Worm (Caenorhabditis elegans) whole organism, late embryonic: ENCODE results near the gene ddl-2.
A peak's percentile ranks its signal among the peaks of the same experiment; 100 is the strongest.

Experiments used
- C08G9.2 ChIP-seq: sonication (generic microtip); optimal IDR thresholded peaks from 2 replicates; lab custom pipeline; 2016; ENCODE audit warnings: mild to moderate bottlenecking, missing genetic modification characterization, moderate library complexity, missing compliant biosample characterization
- T23F11.4 ChIP-seq: fragments of 200-800 bp; sonication (Bioruptor generic); optimal IDR thresholded peaks from 2 replicates; lab custom pipeline; 2018; ENCODE audit warnings: mild to moderate bottlenecking, missing genetic modification characterization, missing compliant biosample characterization
- Y22D7AL.16 ChIP-seq: sonication (generic microtip); optimal IDR thresholded peaks from 2 replicates; lab custom pipeline; 2016; ENCODE audit warnings: missing genetic modification characterization, missing compliant biosample characterization
- ceh-18 ChIP-seq: sonication (generic microtip); optimal IDR thresholded peaks from 2 replicates; lab custom pipeline; 2016; ENCODE audit warnings: missing genetic modification characterization, missing compliant biosample characterization
- ceh-24 ChIP-seq: sonication (generic microtip); optimal IDR thresholded peaks from 2 replicates; lab custom pipeline; 2016; ENCODE audit warnings: mild to moderate bottlenecking, missing genetic modification characterization, missing compliant biosample characterization
- che-1 ChIP-seq: sonication (generic microtip); optimal IDR thresholded peaks from 2 replicates; lab custom pipeline; 2016; ENCODE audit warnings: mild to moderate bottlenecking, missing genetic modification characterization, missing compliant biosample characterization
- dve-1 ChIP-seq: sonication (generic microtip); optimal IDR thresholded peaks from 2 replicates; lab custom pipeline; 2017; ENCODE audit warnings: antibody characterized with exemption, mild to moderate bottlenecking, missing genetic modification characterization, missing compliant biosample characterization
- elt-2 ChIP-seq: sonication (generic microtip); optimal IDR thresholded peaks from 2 replicates; lab custom pipeline; 2016; ENCODE audit warnings: missing genetic modification reagents, missing genetic modification characterization, missing compliant biosample characterization
- elt-4 ChIP-seq: sonication (generic microtip); optimal IDR thresholded peaks from 2 replicates; lab custom pipeline; 2016; ENCODE audit warnings: missing genetic modification characterization, missing compliant biosample characterization
- ets-4 ChIP-seq: sonication (generic microtip); optimal IDR thresholded peaks from 2 replicates; lab custom pipeline; 2016; ENCODE audit warnings: missing genetic modification characterization, missing compliant biosample characterization
- eyg-1 ChIP-seq: sonication (generic microtip); optimal IDR thresholded peaks from 2 replicates; lab custom pipeline; 2016; ENCODE audit warnings: missing genotype, missing genetic modification characterization, missing compliant biosample characterization
- hlh-13 ChIP-seq: fragments of 200-800 bp; sonication (Bioruptor generic); optimal IDR thresholded peaks from 2 replicates; lab custom pipeline; 2018; ENCODE audit warnings: mild to moderate bottlenecking, missing genetic modification characterization, missing compliant biosample characterization
- hlh-30 ChIP-seq: sonication (generic microtip); optimal IDR thresholded peaks from 2 replicates; lab custom pipeline; 2017; ENCODE audit warnings: antibody characterized with exemption, missing genetic modification characterization, missing compliant biosample characterization; ENCODE audit not compliant: insufficient read depth
- hlh-8 ChIP-seq: sonication (generic microtip); optimal IDR thresholded peaks from 2 replicates; lab custom pipeline; 2016; ENCODE audit warnings: missing genotype, missing genetic modification characterization, missing compliant biosample characterization
- lim-6 ChIP-seq: sonication (generic microtip); optimal IDR thresholded peaks from 2 replicates; lab custom pipeline; 2016; ENCODE audit warnings: missing genetic modification characterization, missing compliant biosample characterization
- lin-11 ChIP-seq: fragments of 200-800 bp; sonication (Bioruptor generic); optimal IDR thresholded peaks from 2 replicates; lab custom pipeline; 2018; ENCODE audit warnings: mild to moderate bottlenecking, missing genetic modification characterization, missing compliant biosample characterization
- madf-2 ChIP-seq: sonication (generic microtip); optimal IDR thresholded peaks from 2 replicates; lab custom pipeline; 2017; ENCODE audit warnings: missing genetic modification characterization, missing compliant biosample characterization
- nfya-1 ChIP-seq: sonication (generic microtip); optimal IDR thresholded peaks from 2 replicates; lab custom pipeline; 2017; ENCODE audit warnings: missing genetic modification characterization, mild to moderate bottlenecking, missing compliant biosample characterization, antibody characterized with exemption, moderate library complexity
- npax-4 ChIP-seq: sonication (generic microtip); optimal IDR thresholded peaks from 2 replicates; lab custom pipeline; 2016; ENCODE audit warnings: missing genetic modification characterization, missing compliant biosample characterization
- pat-9 ChIP-seq: fragments of 200-800 bp; sonication (Bioruptor generic); optimal IDR thresholded peaks from 2 replicates; lab custom pipeline; 2018; ENCODE audit warnings: mild to moderate bottlenecking, missing genetic modification characterization, moderate library complexity, missing compliant biosample characterization
- pha-4 ChIP-seq: fragments of 150-350 bp; optimal IDR thresholded peaks from 2 replicates; lab custom pipeline; 2018; ENCODE audit warnings: missing biosample characterization, missing genetic modification reagents, missing genetic modification characterization
- ref-2 ChIP-seq: sonication (generic microtip); optimal IDR thresholded peaks from 2 replicates; lab custom pipeline; 2016; ENCODE audit warnings: missing genetic modification characterization, missing compliant biosample characterization
- rnt-1 ChIP-seq: sonication (generic microtip); optimal IDR thresholded peaks from 2 replicates; lab custom pipeline; 2016; ENCODE audit warnings: missing genetic modification characterization, missing compliant biosample characterization
- tbx-7 ChIP-seq: sonication (generic microtip); optimal IDR thresholded peaks from 2 replicates; lab custom pipeline; 2016; ENCODE audit warnings: missing genotype, missing genetic modification characterization, missing compliant biosample characterization
- unc-3 ChIP-seq, 2 experiments: fragments of 200-800 bp in 1 of 2; sonication (Bioruptor generic) in 1 of 2; sonication (generic microtip) in 1 of 2; conservative IDR thresholded peaks in 1 of 2; optimal IDR thresholded peaks in 1 of 2; 2 replicates each; pipeline versions ENCODE4 v1.3.6 to Lab custom; 2016 to 2022; ENCODE audit warnings: missing compliant biosample characterization in 2 of 2, missing genetic modification characterization in 2 of 2, missing genetic modification reagents in 1 of 2
- unc-42 ChIP-seq: sonication (generic microtip); optimal IDR thresholded peaks from 2 replicates; lab custom pipeline; 2016; ENCODE audit warnings: missing genotype, missing genetic modification characterization, missing compliant biosample characterization

Gene ddl-2

DNA sequence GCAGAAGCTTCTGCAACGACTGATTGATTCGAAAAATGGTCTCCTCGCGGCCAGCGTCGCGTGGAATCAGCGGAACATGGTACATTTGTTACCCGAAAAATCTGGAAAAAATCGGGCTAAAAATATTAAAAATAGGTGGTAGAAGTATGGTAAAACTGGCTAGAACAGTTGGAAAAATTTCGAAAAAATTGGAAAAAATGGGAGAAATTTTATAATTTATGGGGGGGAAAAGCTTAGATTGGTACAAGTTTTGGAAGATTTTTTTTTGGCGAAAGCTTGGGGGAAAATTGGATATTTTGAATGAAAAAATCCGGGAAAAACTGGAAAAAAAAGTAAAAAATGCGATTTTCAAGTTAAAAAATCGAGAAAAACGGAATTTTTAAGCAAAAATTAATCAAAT, at the start of gene ddl-2:
TSS of gene ddl-2 (minus strand) at position 101 of the 400 bp plus-strand sequence.
- TF ChIP-seq che-1 (tag; lab: Kevin White, UChicago), result no peak
- TF ChIP-seq Y22D7AL.16 (tag; lab: Kevin White, UChicago), result no peak
- no peak for TF ChIP-seq dve-1
- no peak for TF ChIP-seq unc-3 (GFP tag; conservative IDR thresholded peaks at IDR 0.05; lab: Robert Waterston, UW)
- no peak for TF ChIP-seq unc-3 (tag; optimal IDR thresholded peaks at IDR 0.05; lab: Kevin White, UChicago)
- TF ChIP-seq elt-4 (tag; lab: Kevin White, UChicago), result no peak
- TF ChIP-seq ceh-24 (tag; lab: Kevin White, UChicago), result no peak
- TF ChIP-seq hlh-8, result no peak
- no peak for TF ChIP-seq hlh-13

DNA sequence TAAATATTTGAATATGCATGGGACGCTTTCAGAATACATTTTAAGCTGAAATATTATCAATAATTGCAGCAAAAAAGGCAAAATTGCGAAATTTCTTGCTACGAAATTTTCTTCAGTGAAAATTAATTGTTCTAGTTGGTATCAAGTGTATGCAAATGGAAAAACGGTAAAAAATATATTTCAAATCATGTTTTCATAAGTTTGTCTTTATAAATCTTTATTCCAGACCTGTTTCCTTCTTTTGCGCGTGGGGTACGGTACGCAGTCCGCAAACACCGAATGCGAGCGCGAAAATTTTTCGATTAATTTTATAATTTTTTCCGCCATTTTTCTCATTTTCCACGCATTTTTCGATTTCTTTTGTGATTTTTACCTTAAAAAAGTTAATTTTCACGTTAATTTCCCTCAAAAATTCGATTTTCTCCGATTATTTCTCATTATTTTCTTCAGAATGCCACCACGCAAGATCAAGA, 49.1 kb upstream of the ddl-2 start, which contains the start of the genes fbxc-23 and csc-1:
TSS of gene fbxc-23 (minus strand) at position 51 of the 473 bp plus-strand sequence.
TSS of gene csc-1 (plus strand) at position 451 of the 473 bp plus-strand sequence.
- no peak for TF ChIP-seq dve-1
- TF ChIP-seq nfya-1 (tag; lab: Kevin White, UChicago), result peak; percentile 53
- no peak for TF ChIP-seq T23F11.4
- peak; percentile 16 for TF ChIP-seq unc-42

DNA sequence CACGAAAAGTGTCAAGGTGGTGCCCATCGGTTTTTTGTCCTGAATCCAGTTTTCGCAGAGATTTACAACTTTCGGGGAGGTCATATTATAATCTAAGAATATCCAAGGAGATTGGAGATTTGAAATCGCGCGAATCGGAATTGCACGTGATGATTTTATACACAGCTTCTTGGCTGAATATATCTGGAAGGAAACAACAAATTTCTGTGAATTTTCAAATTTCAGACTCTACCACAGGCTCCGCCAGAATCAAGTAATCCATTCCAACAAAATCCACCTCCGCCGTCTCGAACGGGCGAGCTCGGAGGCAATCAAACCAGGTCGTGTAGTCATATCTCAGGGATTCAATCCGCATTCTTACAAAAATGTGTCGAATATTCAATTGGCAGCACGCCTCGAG, 47.8 kb upstream of the ddl-2 start:
- TF ChIP-seq unc-3 (GFP tag; conservative IDR thresholded peaks at IDR 0.05; lab: Robert Waterston, UW) (no peak), unc-3 (tag; optimal IDR thresholded peaks at IDR 0.05; lab: Kevin White, UChicago) (no peak), ceh-18 (tag; lab: Kevin White, UChicago) (no peak), lin-11 (no peak), ref-2 (tag; lab: Kevin White, UChicago) (no peak), dve-1 (no peak), rnt-1 (tag; lab: Kevin White, UChicago) (no peak)
- TF ChIP-seq, all 69 proteins: peak for 0

DNA sequence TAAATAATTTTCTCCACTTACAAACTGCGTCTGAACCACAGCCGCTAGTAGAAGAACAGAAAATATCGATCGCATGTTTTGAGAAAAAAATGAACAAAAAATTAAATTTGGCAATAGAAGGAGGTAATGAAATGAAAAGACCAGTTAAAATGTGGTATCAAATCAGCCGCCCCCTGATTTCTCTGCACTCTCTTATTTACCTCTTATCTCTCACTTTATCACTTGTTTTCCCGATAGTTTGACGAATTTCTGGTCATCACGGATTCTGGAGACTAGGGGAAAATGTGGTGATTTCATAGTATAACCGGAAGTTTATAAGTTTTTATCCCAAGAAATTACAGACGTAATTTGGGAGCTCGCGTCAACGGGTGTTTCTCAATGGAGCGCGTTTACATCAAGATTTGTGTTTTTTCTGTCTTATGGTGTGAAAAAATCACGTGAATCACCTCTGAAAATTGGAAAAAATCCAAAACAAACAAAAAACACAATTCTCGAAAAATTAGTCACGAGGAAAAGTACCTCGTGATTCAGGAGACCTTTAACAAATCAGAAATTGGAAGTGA, 46.3 kb upstream of the ddl-2 start, which contains the start of gene clec-146:
TSS of gene clec-146 (minus strand) at position 116 of the 563 bp plus-strand sequence.
- TF ChIP-seq hlh-30 (tag; lab: Kevin White, UChicago) (peak; percentile 23), lim-6 (no peak)

DNA sequence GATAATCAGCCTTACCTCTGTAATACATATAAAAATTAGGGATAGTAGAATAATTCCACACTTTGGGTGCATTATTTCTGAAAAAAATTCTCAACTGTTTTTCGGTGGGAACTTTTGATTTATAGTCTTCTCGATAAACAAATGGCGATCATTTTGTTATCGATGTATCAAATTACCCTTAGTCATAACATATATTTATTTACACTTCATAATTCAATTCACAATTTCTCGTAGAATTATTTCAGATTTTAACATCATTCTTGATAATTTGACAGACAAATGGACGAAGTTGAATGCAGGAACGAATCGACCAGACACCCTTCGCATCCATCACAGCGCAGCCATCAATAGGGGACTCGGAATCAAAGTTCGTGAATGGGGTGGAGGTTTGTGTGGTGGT, 43.0 kb upstream of the ddl-2 start, which contains the start of gene clec-145:
TSS of gene clec-145 (minus strand) at position 101 of the 400 bp plus-strand sequence.
- no peak for TF ChIP-seq tbx-7 (tag; lab: Kevin White, UChicago)
- no peak for TF ChIP-seq madf-2 (tag; lab: Kevin White, UChicago)
- TF ChIP-seq ets-4 (tag; lab: Kevin White, UChicago), result no peak
- TF ChIP-seq lin-11, result no peak
- TF ChIP-seq elt-2 (tag; lab: Kevin White, UChicago), result no peak
- TF ChIP-seq ceh-18 (tag; lab: Kevin White, UChicago), result no peak

DNA sequence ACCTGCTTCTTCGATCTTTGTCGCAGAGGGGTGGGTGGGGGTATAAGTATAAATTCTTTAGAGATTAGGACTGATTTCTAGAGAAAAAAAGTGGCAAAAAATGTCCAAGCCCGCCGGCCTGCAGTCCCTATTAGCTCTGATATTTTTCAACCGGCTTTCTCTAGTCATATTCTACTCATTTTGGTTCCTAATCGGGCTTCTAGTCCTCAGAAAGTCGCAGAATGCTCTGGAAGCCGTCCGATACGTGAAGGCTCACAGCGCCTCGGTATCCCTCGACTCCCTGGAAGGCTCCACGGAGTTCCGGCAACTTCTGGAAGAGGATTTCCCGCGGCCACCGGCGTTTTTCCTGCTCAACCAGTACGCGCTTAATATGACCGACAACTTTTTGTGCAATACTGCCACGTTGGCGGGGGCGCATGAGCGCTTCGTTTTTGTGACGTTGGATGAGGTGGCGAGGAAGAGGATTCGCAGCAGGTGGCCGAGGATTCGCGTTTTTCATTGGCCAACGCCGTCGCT, 38.3 kb upstream of the ddl-2 start, which contains the start of gene Y48E1B.8:
TSS of gene Y48E1B.8 (plus strand) at position 51 of the 516 bp plus-strand sequence.
- TF ChIP-seq C08G9.2 (tag; lab: Kevin White, UChicago) (peak; percentile 14), pha-4 (tag; lab: Kevin White, UChicago) (no peak), pat-9 (no peak), npax-4 (tag; lab: Kevin White, UChicago) (no peak), eyg-1 (tag; lab: Kevin White, UChicago) (no peak)
